Worm (Caenorhabditis elegans): ENCODE results near the gene F25H8.2.

The F25H8.2 gene

ce11 chrIV:9933580-9933979, 1.5 kb downstream of the F25H8.2 start, which contains the start of gene spe-29:
Gene spe-29 (plus strand): TSS chrIV:9933880.
- TF ChIP-seq nhr-41 (GFP tag; IDR thresholded peaks at IDR 0.05) (no peak), cey-2 (tag; optimal IDR thresholded peaks at IDR 0.05; ENCODE audit: borderline replicate concordance, insufficient read depth) (no peak), nhr-111 (GFP tag; optimal IDR thresholded peaks at IDR 0.05) (no peak), set-16 (GFP tag; IDR thresholded peaks at IDR 0.05) (0 out of 2 replicates have a peak, but pooled peaks have one; percentile 18)

DNA sequence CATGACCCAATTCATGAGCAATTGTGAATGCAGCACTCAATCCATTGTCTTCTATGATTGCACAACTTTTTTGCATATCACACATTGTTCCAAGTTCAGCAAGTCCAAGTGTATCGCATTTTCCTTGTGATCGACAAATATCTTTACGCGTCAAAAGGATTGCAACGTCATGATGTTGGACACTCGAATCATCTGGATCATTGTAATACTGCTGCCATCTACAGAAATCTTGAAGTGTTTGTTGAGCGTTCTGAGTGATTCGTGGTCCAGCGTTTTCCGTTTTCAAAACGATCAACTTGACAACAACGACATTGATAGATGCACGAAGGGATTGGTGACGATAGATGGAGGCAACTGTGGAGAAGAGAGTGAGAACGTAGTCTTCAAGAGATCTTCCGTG, 11.2 kb downstream of the F25H8.2 start:
- TF ChIP-seq unc-62 (GFP tag; optimal IDR thresholded peaks at IDR 0.05 in 1 of 2): peak in 1 of 2 experiments; percentile 99
- TF ChIP-seq unc-62 (tag; optimal IDR thresholded peaks at IDR 0.05): no peak
- TF ChIP-seq daf-16 (GFP tag; optimal IDR thresholded peaks at IDR 0.05): no peak
- TF ChIP-seq daf-16 (tag; optimal IDR thresholded peaks at IDR 0.05): no peak
- no peak for TF ChIP-seq mep-1 (tag; optimal IDR thresholded peaks at IDR 0.05)
- no peak for TF ChIP-seq nhr-237 (tag; optimal IDR thresholded peaks at IDR 0.05)

DNA sequence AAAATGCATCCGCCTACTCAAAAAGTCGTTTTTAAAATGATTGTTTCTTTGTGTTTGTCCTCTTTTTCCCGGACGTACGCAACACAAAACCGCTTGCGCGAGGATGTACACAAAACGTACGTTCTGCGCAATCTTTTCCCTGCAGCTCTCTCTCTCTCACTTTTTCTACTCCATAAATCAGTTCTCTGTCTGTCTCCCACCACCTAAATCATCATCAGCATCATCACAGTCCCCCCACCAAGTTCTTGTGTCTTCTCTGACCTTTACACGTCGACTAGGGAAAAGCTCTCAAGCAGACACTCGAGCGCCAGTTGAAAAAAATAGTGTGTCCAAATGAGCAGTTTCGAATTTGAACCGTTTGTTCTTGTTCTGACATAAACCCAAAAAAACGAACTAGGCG, 12.2 kb downstream of the F25H8.2 start:
- no peak for TF ChIP-seq snpc-4 (tag; optimal IDR thresholded peaks at IDR 0.05)
- no peak for TF ChIP-seq lin-38 (GFP tag; IDR thresholded peaks at IDR 0.05)
- TF ChIP-seq lim-7 (GFP tag; IDR thresholded peaks at IDR 0.05): no peak
- TF ChIP-seq madf-9 (GFP tag; conservative IDR thresholded peaks at IDR 0.05): no peak
- no peak for TF ChIP-seq tag-97 (GFP tag; IDR thresholded peaks at IDR 0.05)
- no peak for TF ChIP-seq ztf-11 (tag; optimal IDR thresholded peaks at IDR 0.05)
- TF ChIP-seq zag-1 (tag; optimal IDR thresholded peaks at IDR 0.05): no peak
- no peak for TF ChIP-seq zfp-2 (tag; optimal IDR thresholded peaks at IDR 0.05)
- no peak for TF ChIP-seq dmd-6 (GFP tag; IDR thresholded peaks at IDR 0.05)
- TF ChIP-seq Y75B8A.6 (GFP tag; IDR thresholded peaks at IDR 0.05): no peak
- TF ChIP-seq lin-15B (tag; optimal IDR thresholded peaks at IDR 0.05): no peak
- TF ChIP-seq nhr-237 (tag; optimal IDR thresholded peaks at IDR 0.05): no peak

DNA sequence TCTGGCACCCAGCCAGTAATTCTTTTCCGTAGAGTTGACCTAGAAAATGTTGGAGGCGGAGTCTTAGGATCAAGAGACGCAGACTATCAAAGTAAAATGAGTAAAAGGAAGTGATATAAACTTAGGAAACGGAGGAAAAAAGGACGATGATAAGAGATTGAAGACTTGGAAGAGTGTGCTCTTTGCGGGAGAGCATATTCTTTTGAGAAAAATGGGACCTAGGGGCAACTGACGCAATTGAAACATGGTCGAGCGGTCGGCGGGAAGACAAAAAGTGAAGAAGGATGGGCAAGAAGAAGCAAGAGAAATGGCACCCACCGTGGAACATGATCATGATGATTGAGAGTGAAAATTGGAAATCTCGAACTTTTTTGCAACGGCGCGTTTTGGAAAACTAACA, 16.0 kb downstream of the F25H8.2 start:
- TF ChIP-seq egl-27 (tag; optimal IDR thresholded peaks at IDR 0.05): no peak
- TF ChIP-seq unc-62 (GFP tag; optimal IDR thresholded peaks at IDR 0.05 in 1 of 2): peak in 1 of 2 experiments; percentile 86
- no peak for TF ChIP-seq unc-62 (tag; optimal IDR thresholded peaks at IDR 0.05)
- no peak for TF ChIP-seq mxl-3 (GFP tag; optimal IDR thresholded peaks at IDR 0.05)
- no peak for TF ChIP-seq ceh-32 (tag; optimal IDR thresholded peaks at IDR 0.05; ENCODE audit: poor library complexity)
- TF ChIP-seq nhr-11 (tag; optimal IDR thresholded peaks at IDR 0.05): peak; percentile 53
- no peak for TF ChIP-seq lin-13 (GFP tag; optimal IDR thresholded peaks at IDR 0.05)
- no peak for TF ChIP-seq ceh-44 (GFP tag; IDR thresholded peaks at IDR 0.05)
- TF ChIP-seq rbr-2 (tag; optimal IDR thresholded peaks at IDR 0.05): no peak
- no peak for TF ChIP-seq dve-1 (tag; optimal IDR thresholded peaks at IDR 0.05; ENCODE audit: insufficient read depth)
- TF ChIP-seq ceh-82 (tag; optimal IDR thresholded peaks at IDR 0.05): no peak
- TF ChIP-seq fkh-10 (GFP tag; optimal IDR thresholded peaks at IDR 0.05): no peak
- no peak for TF ChIP-seq zip-11 (GFP tag; IDR thresholded peaks at IDR 0.05)
- no peak for TF ChIP-seq nhr-111 (GFP tag; optimal IDR thresholded peaks at IDR 0.05)
- no peak for TF ChIP-seq aly-2 (tag; optimal IDR thresholded peaks at IDR 0.05)
- no peak for TF ChIP-seq madf-9 (GFP tag; conservative IDR thresholded peaks at IDR 0.05)
- no peak for TF ChIP-seq ces-1 (GFP tag; optimal IDR thresholded peaks at IDR 0.05)
- TF ChIP-seq F49E8.2 (tag; optimal IDR thresholded peaks at IDR 0.05; ENCODE audit: borderline replicate concordance): no peak
- TF ChIP-seq hlh-11 (tag; optimal IDR thresholded peaks at IDR 0.05): peak; percentile 34
- no peak for TF ChIP-seq lim-7 (GFP tag; IDR thresholded peaks at IDR 0.05)
- no peak for TF ChIP-seq ztf-7 (tag; optimal IDR thresholded peaks at IDR 0.05)

Measured in whole organism, L4 larva.